Worm (Caenorhabditis elegans) whole organism, young adult: ENCODE measurements around the gene algn-11.

Experiments used
- B0019.2 ChIP-seq: fragments of 200-800 bp; sonication (Bioruptor generic); conservative IDR thresholded peaks from 2 replicates; pipeline ENCODE4 v1.3.6; 2022; ENCODE audit warnings: missing genetic modification reagents, missing genetic modification characterization, missing compliant biosample characterization
- B0261.1 ChIP-seq: sonication (generic microtip); optimal IDR thresholded peaks from 2 replicates; lab custom pipeline; 2016; ENCODE audit warnings: mild to moderate bottlenecking, missing genetic modification characterization, moderate library complexity, missing compliant biosample characterization
- B0336.3 ChIP-seq: fragments of 200-800 bp; sonication (Bioruptor generic); IDR thresholded peaks from 2 replicates; pipeline ENCODE4 v1.3.6; 2022; ENCODE audit warnings: missing genetic modification characterization, missing compliant biosample characterization
- C06A6.2 ChIP-seq: fragments of 200-800 bp; sonication (Bioruptor generic); conservative IDR thresholded peaks from 2 replicates; pipeline ENCODE4 v1.3.6; 2022; ENCODE audit warnings: missing genetic modification characterization, missing compliant biosample characterization
- C17E4.6 ChIP-seq: fragments of 200-800 bp; sonication (Bioruptor generic); IDR thresholded peaks from 2 replicates; pipeline ENCODE4 v1.3.6; 2022; ENCODE audit warnings: missing genetic modification reagents, missing genetic modification characterization, missing compliant biosample characterization
- F23B12.7 ChIP-seq: sonication (generic microtip); optimal IDR thresholded peaks from 2 replicates; lab custom pipeline; 2017; ENCODE audit warnings: missing genetic modification characterization, mild to moderate bottlenecking, missing compliant biosample characterization, antibody characterized with exemption, moderate library complexity; ENCODE audit not compliant: insufficient read depth
- F37B4.10 ChIP-seq: fragments of 200-800 bp; sonication (Bioruptor generic); IDR thresholded peaks from 2 replicates; pipeline ENCODE4 v1.3.6; 2022; ENCODE audit warnings: missing genetic modification characterization, missing compliant biosample characterization
- F57C9.4 ChIP-seq: sonication (generic microtip); optimal IDR thresholded peaks from 2 replicates; lab custom pipeline; 2017; ENCODE audit warnings: mild to moderate bottlenecking, missing genetic modification characterization, missing compliant biosample characterization
- Y53G8AR.9 ChIP-seq: fragments of 200-800 bp; sonication (Bioruptor generic); conservative IDR thresholded peaks from 2 replicates; pipeline ENCODE4 v1.3.6; 2022; ENCODE audit warnings: missing genetic modification reagents, missing genetic modification characterization, missing compliant biosample characterization
- Y67H2A.10 ChIP-seq: fragments of 200-800 bp; sonication (Bioruptor generic); conservative IDR thresholded peaks from 2 replicates; pipeline ENCODE4 v1.3.6; 2022; ENCODE audit warnings: missing genetic modification reagents, missing genetic modification characterization, missing compliant biosample characterization
- akir-1 ChIP-seq: fragments of 200-800 bp; sonication (Bioruptor generic); optimal IDR thresholded peaks from 2 replicates; lab custom pipeline; 2018; ENCODE audit warnings: mild to moderate bottlenecking, missing genetic modification characterization, moderate library complexity, missing compliant biosample characterization
- ama-1 ChIP-seq, 3 experiments: fragments of 150-350 bp in 1 of 3; sonication (generic microtip) in 2 of 3; optimal IDR thresholded peaks; 2 replicates each; lab custom pipeline; 2014 to 2018; ENCODE audit warnings: missing biosample characterization in 2 of 3, missing genetic modification characterization in 2 of 3, missing genetic modification reagents in 2 of 3
- aptf-2 ChIP-seq: fragments of 200-800 bp; sonication (Bioruptor generic); conservative IDR thresholded peaks from 2 replicates; pipeline ENCODE4 v1.3.6; 2022; ENCODE audit warnings: missing genetic modification reagents, missing genetic modification characterization, missing compliant biosample characterization
- athp-1 ChIP-seq: sonication (generic microtip); optimal IDR thresholded peaks from 2 replicates; lab custom pipeline; 2017; ENCODE audit warnings: mild to moderate bottlenecking, missing genetic modification characterization, missing compliant biosample characterization
- attf-3 ChIP-seq: fragments of 200-800 bp; sonication (Bioruptor generic); conservative IDR thresholded peaks from 2 replicates; pipeline ENCODE4 v1.3.6; 2022; ENCODE audit warnings: missing genetic modification reagents, missing genetic modification characterization, missing compliant biosample characterization
- attf-6 ChIP-seq: fragments of 200-800 bp; sonication (Bioruptor generic); IDR thresholded peaks from 2 replicates; pipeline ENCODE4 v1.3.6; 2022; ENCODE audit warnings: missing genetic modification reagents, missing genetic modification characterization, missing compliant biosample characterization
- ceh-40 ChIP-seq: fragments of 200-800 bp; sonication (Bioruptor generic); IDR thresholded peaks from 2 replicates; pipeline ENCODE4 v1.3.6; 2022; ENCODE audit warnings: missing genetic modification characterization, missing compliant biosample characterization
- ceh-91 ChIP-seq: fragments of 200-800 bp; sonication (Bioruptor generic); IDR thresholded peaks from 2 replicates; pipeline ENCODE4 v1.3.6; 2022; ENCODE audit warnings: missing genetic modification reagents, missing genetic modification characterization, missing compliant biosample characterization
- chd-7 ChIP-seq: sonication (generic microtip); optimal IDR thresholded peaks from 2 replicates; lab custom pipeline; 2016; ENCODE audit warnings: mild to moderate bottlenecking, missing genetic modification characterization, moderate library complexity, missing compliant biosample characterization
- dox-1 ChIP-seq: fragments of 200-800 bp; sonication (Bioruptor generic); IDR thresholded peaks from 2 replicates; pipeline ENCODE4 v1.3.6; 2022; ENCODE audit warnings: missing genetic modification reagents, missing genetic modification characterization, missing compliant biosample characterization
- egl-44 ChIP-seq: fragments of 200-800 bp; sonication (Bioruptor generic); IDR thresholded peaks from 2 replicates; pipeline ENCODE4 v1.3.6; 2022; ENCODE audit warnings: missing genetic modification reagents, missing genetic modification characterization, missing compliant biosample characterization
- egrh-3 ChIP-seq: fragments of 200-800 bp; sonication (Bioruptor generic); IDR thresholded peaks from 2 replicates; pipeline ENCODE4 v1.3.6; 2022; ENCODE audit warnings: missing genetic modification reagents, missing genetic modification characterization, missing compliant biosample characterization
- ekl-4 ChIP-seq: fragments of 200-800 bp; sonication (Bioruptor generic); IDR thresholded peaks from 2 replicates; pipeline ENCODE4 v1.3.6; 2022; ENCODE audit warnings: missing genetic modification reagents, missing genetic modification characterization, missing compliant biosample characterization
- fkh-3 ChIP-seq: sonication (generic microtip); optimal IDR thresholded peaks from 2 replicates; lab custom pipeline; 2016; ENCODE audit warnings: mild to moderate bottlenecking, missing genetic modification characterization, missing compliant biosample characterization
- gei-17 ChIP-seq: fragments of 200-800 bp; sonication (Bioruptor generic); optimal IDR thresholded peaks from 2 replicates; lab custom pipeline; 2018; ENCODE audit warnings: mild to moderate bottlenecking, missing genetic modification characterization, missing compliant biosample characterization
- hlh-12 ChIP-seq: sonication (generic microtip); optimal IDR thresholded peaks from 2 replicates; lab custom pipeline; 2016; ENCODE audit warnings: missing genetic modification characterization, missing compliant biosample characterization
- hmg-1.2 ChIP-seq: fragments of 200-800 bp; sonication (Bioruptor generic); IDR thresholded peaks from 2 replicates; pipeline ENCODE4 v1.3.6; 2022; ENCODE audit warnings: missing genetic modification reagents, missing genetic modification characterization, missing compliant biosample characterization
- hsf-1 ChIP-seq: fragments of 200-800 bp; sonication (Bioruptor generic); IDR thresholded peaks from 2 replicates; pipeline ENCODE4 v1.3.6; 2022; ENCODE audit warnings: missing genetic modification reagents, missing genetic modification characterization, missing compliant biosample characterization
- lin-26 ChIP-seq: fragments of 200-800 bp; sonication (Bioruptor generic); IDR thresholded peaks from 2 replicates; pipeline ENCODE4 v1.3.6; 2022; ENCODE audit warnings: missing genetic modification reagents, missing genetic modification characterization, missing compliant biosample characterization
- lin-54 ChIP-seq: fragments of 200-800 bp; sonication (Bioruptor generic); optimal IDR thresholded peaks from 2 replicates; lab custom pipeline; 2018; ENCODE audit warnings: mild to moderate bottlenecking, missing genetic modification characterization, missing compliant biosample characterization
- lir-1 ChIP-seq: fragments of 200-800 bp; sonication (Bioruptor generic); conservative IDR thresholded peaks from 2 replicates; pipeline ENCODE4 v1.3.6; 2022; ENCODE audit warnings: missing genetic modification reagents, missing genetic modification characterization, missing compliant biosample characterization
- lsy-27 ChIP-seq: sonication (generic microtip); optimal IDR thresholded peaks from 2 replicates; lab custom pipeline; 2017; ENCODE audit warnings: missing genetic modification characterization, mild to moderate bottlenecking, missing compliant biosample characterization, antibody characterized with exemption, missing genotype, borderline replicate concordance; ENCODE audit not compliant: insufficient read depth
- madf-10 ChIP-seq: sonication (generic microtip); optimal IDR thresholded peaks from 2 replicates; lab custom pipeline; 2016; ENCODE audit warnings: mild to moderate bottlenecking, missing genetic modification characterization, missing compliant biosample characterization
- madf-6 ChIP-seq: fragments of 200-800 bp; sonication (Bioruptor generic); IDR thresholded peaks from 2 replicates; pipeline ENCODE4 v1.3.6; 2022; ENCODE audit warnings: missing genetic modification reagents, missing genetic modification characterization, missing compliant biosample characterization
- mes-4 ChIP-seq: sonication (generic microtip); optimal IDR thresholded peaks from 2 replicates; lab custom pipeline; 2016; ENCODE audit warnings: missing genotype, missing genetic modification characterization, missing compliant biosample characterization
- mxl-1 ChIP-seq: sonication (generic microtip); optimal IDR thresholded peaks from 2 replicates; lab custom pipeline; 2016; ENCODE audit warnings: missing genetic modification characterization, missing compliant biosample characterization
- nfya-2 ChIP-seq: fragments of 200-800 bp; sonication (Bioruptor generic); IDR thresholded peaks from 2 replicates; pipeline ENCODE4 v1.3.6; 2022; ENCODE audit warnings: missing genetic modification reagents, missing genetic modification characterization, missing compliant biosample characterization
- nfyb-1 ChIP-seq: fragments of 200-800 bp; sonication (Bioruptor generic); IDR thresholded peaks from 2 replicates; pipeline ENCODE4 v1.3.6; 2022; ENCODE audit warnings: missing genetic modification reagents, missing genetic modification characterization, missing compliant biosample characterization
- nhr-80 ChIP-seq: sonication (generic microtip); optimal IDR thresholded peaks from 2 replicates; lab custom pipeline; 2016; ENCODE audit warnings: missing genetic modification characterization, missing compliant biosample characterization
- nhr-90 ChIP-seq: sonication (generic microtip); optimal IDR thresholded peaks from 2 replicates; lab custom pipeline; 2016; ENCODE audit warnings: missing genotype, mild to moderate bottlenecking, missing genetic modification characterization, missing compliant biosample characterization
- pbrm-1 ChIP-seq: fragments of 200-800 bp; sonication (Bioruptor generic); IDR thresholded peaks from 2 replicates; pipeline ENCODE4 v1.3.6; 2022; ENCODE audit warnings: missing genetic modification reagents, missing genetic modification characterization, missing compliant biosample characterization
- sdz-38 ChIP-seq: sonication (generic microtip); optimal IDR thresholded peaks from 2 replicates; lab custom pipeline; 2016; ENCODE audit warnings: missing genotype, missing genetic modification characterization, missing compliant biosample characterization
- sea-2 ChIP-seq: fragments of 200-800 bp; sonication (Bioruptor generic); IDR thresholded peaks from 2 replicates; pipeline ENCODE4 v1.3.6; 2022; ENCODE audit warnings: missing genetic modification characterization, missing compliant biosample characterization
- snpc-1.1 ChIP-seq: sonication (generic microtip); optimal IDR thresholded peaks from 2 replicates; lab custom pipeline; 2017; ENCODE audit warnings: missing genetic modification characterization, mild to moderate bottlenecking, missing compliant biosample characterization, antibody characterized with exemption, moderate library complexity, missing genotype, missing genetic modification reagents; ENCODE audit not compliant: insufficient read depth
- snpc-1.3 ChIP-seq: sonication (generic microtip); optimal IDR thresholded peaks from 2 replicates; lab custom pipeline; 2017; ENCODE audit warnings: missing genetic modification characterization, mild to moderate bottlenecking, missing compliant biosample characterization, antibody characterized with exemption, moderate library complexity, missing genotype, missing genetic modification reagents; ENCODE audit not compliant: insufficient read depth
- sptf-2 ChIP-seq: fragments of 200-800 bp; sonication (Bioruptor generic); optimal IDR thresholded peaks from 2 replicates; lab custom pipeline; 2018; ENCODE audit warnings: mild to moderate bottlenecking, missing genetic modification characterization, missing compliant biosample characterization
- unc-62 ChIP-seq: fragments of 150-350 bp; optimal IDR thresholded peaks from 2 replicates; lab custom pipeline; 2014; ENCODE audit warnings: missing biosample characterization, missing genetic modification reagents, missing genetic modification characterization
- ztf-26 ChIP-seq: sonication (generic microtip); optimal IDR thresholded peaks from 2 replicates; lab custom pipeline; 2017; ENCODE audit warnings: missing genetic modification characterization, missing compliant biosample characterization
- ztf-6 ChIP-seq: fragments of 200-800 bp; sonication (Bioruptor generic); IDR thresholded peaks from 2 replicates; pipeline ENCODE4 v1.3.6; 2022; ENCODE audit warnings: missing genetic modification reagents, missing genetic modification characterization, missing compliant biosample characterization

algn-11 gene

DNA sequence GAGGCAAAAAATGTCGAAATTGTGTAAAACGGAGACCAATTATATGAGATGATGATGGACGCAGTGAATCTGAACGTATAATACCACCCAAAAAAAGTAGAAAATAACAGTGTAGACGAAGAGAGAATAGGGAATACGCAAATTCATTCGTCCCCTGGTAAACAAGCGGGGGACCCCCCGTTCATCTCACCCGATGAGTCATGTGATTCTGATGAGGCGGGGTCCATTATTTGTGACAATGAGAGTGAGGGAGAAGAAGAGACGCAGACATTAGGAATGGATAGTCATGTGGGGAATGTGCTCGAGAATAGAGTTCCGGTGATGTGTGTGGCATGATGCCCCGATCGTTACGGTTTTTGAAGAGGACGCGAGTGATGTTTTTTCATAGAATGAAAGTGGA is 18.3 kb downstream of the algn-11 start (continued):
- TF ChIP-seq lsy-27 (tag; lab: Kevin White, UChicago) (no peak), lir-1 (GFP tag; lab: Robert Waterston, UW) (peak; percentile 41; the same call in 1 of the 2 replicates), madf-6 (GFP tag; lab: Robert Waterston, UW) (peak; percentile 37; the same call in 1 of the 2 replicates), akir-1 (no peak), gei-17 (GFP tag; lab: Kevin White, UChicago) (peak; percentile 18), F57C9.4 (tag; lab: Kevin White, UChicago) (no peak), Y67H2A.10 (GFP tag; lab: Robert Waterston, UW) (no peak), unc-62 (GFP tag; lab: Kevin White, UChicago) (no peak), hsf-1 (GFP tag; lab: Robert Waterston, UW) (no peak), ceh-91 (GFP tag; lab: Robert Waterston, UW) (no peak), lin-54 (GFP tag; lab: Kevin White, UChicago) (peak; percentile 20), nhr-90 (tag; lab: Kevin White, UChicago) (no peak), F23B12.7 (no peak), ztf-6 (GFP tag; lab: Robert Waterston, UW) (no peak), B0261.1 (no peak), sptf-2 (no peak), chd-7 (peak; percentile 61), lin-26 (GFP tag; lab: Robert Waterston, UW) (peak; percentile 46; the same call in 1 of the 2 replicates), nhr-80 (tag; lab: Kevin White, UChicago) (peak; percentile 27), nfya-2 (no peak), B0019.2 (GFP tag; lab: Robert Waterston, UW) (no peak), C06A6.2 (no peak), ama-1 (optimal IDR thresholded peaks at IDR 0.05; lab: Kevin White, UChicago) (no peak), ama-1 (GFP tag; optimal IDR thresholded peaks at IDR 0.05; lab: Kevin White, UChicago) (no peak), fkh-3 (no peak), madf-10 (tag; lab: Kevin White, UChicago) (no peak), B0336.3 (GFP tag; lab: Robert Waterston, UW) (no peak), attf-3 (0 out of 2 replicates have a peak, but pooled peaks have one; percentile 16), egl-44 (GFP tag; lab: Robert Waterston, UW) (no peak), ekl-4 (no peak), hmg-1.2 (GFP tag; lab: Robert Waterston, UW) (peak; percentile 68), dox-1 (GFP tag; lab: Robert Waterston, UW) (peak; percentile 43; the same call in 1 of the 2 replicates), mes-4 (tag; lab: Kevin White, UChicago) (no peak), ztf-26 (tag; lab: Kevin White, UChicago) (no peak), nfyb-1 (GFP tag; lab: Robert Waterston, UW) (peak; percentile 68), attf-6 (GFP tag; lab: Robert Waterston, UW) (no peak), ceh-40 (GFP tag; lab: Robert Waterston, UW) (no peak), hlh-12 (no peak), C17E4.6 (no peak), snpc-1.3 (no peak), egrh-3 (no peak), sea-2 (GFP tag; lab: Robert Waterston, UW) (no peak), mxl-1 (no peak), sdz-38 (no peak), aptf-2 (no peak), F37B4.10 (no peak), pbrm-1 (GFP tag; lab: Robert Waterston, UW) (0 out of 2 replicates have a peak, but pooled peaks have one; percentile 52), Y53G8AR.9 (GFP tag; lab: Robert Waterston, UW) (peak; percentile 30; the same call in 1 of the 2 replicates), athp-1 (tag; lab: Kevin White, UChicago) (no peak), snpc-1.1 (tag; lab: Kevin White, UChicago) (no peak)
